Worm (Caenorhabditis elegans) whole organism, L2 larva: Measurements from ENCODE around the gene srv-1.

ENCODE experiments used
- C34F6.9 ChIP-seq: fragments of 150-350 bp; optimal IDR thresholded peaks from 2 replicates; lab custom pipeline; 2014; ENCODE audit warnings: missing biosample characterization, missing genetic modification characterization
- R02D3.7 ChIP-seq: fragments of 150-350 bp; optimal IDR thresholded peaks from 2 replicates; lab custom pipeline; 2014; ENCODE audit warnings: missing biosample characterization, missing genetic modification characterization
- ZK546.5 ChIP-seq: sonication (generic microtip); optimal IDR thresholded peaks from 2 replicates; lab custom pipeline; 2017; ENCODE audit warnings: missing biosample characterization, missing genetic modification characterization
- alr-1 ChIP-seq: fragments of 150-350 bp; optimal IDR thresholded peaks from 2 replicates; lab custom pipeline; 2014; ENCODE audit warnings: missing biosample characterization, missing genetic modification characterization
- ama-1 ChIP-seq: fragments of 150-350 bp; optimal IDR thresholded peaks from 2 replicates; lab custom pipeline; 2018; ENCODE audit warnings: inconsistent platforms
- blmp-1 ChIP-seq: sonication (generic microtip); optimal IDR thresholded peaks from 2 replicates; lab custom pipeline; 2017; ENCODE audit warnings: missing genetic modification characterization, mild to moderate bottlenecking, missing compliant biosample characterization, antibody characterized with exemption, moderate library complexity; ENCODE audit not compliant: insufficient read depth
- ceh-82 ChIP-seq: fragments of 150-350 bp; optimal IDR thresholded peaks from 2 replicates; lab custom pipeline; 2014; ENCODE audit warnings: missing biosample characterization, missing genetic modification characterization
- dmd-4 ChIP-seq: sonication (generic microtip); optimal IDR thresholded peaks from 2 replicates; lab custom pipeline; 2017; ENCODE audit warnings: missing biosample characterization, missing genetic modification characterization
- egl-27 ChIP-seq: sonication (generic microtip); optimal IDR thresholded peaks from 3 replicates; lab custom pipeline; 2017; ENCODE audit warnings: missing biosample characterization, missing genetic modification reagents, missing genetic modification characterization
- elt-1 ChIP-seq: fragments of 150-350 bp; optimal IDR thresholded peaks from 2 replicates; lab custom pipeline; 2014; ENCODE audit warnings: missing biosample characterization, missing genetic modification characterization
- elt-3 ChIP-seq: sonication (generic microtip); optimal IDR thresholded peaks from 2 replicates; lab custom pipeline; 2017; ENCODE audit warnings: missing biosample characterization, missing genetic modification characterization
- fos-1 ChIP-seq: fragments of 150-350 bp; optimal IDR thresholded peaks from 2 replicates; lab custom pipeline; 2014; ENCODE audit warnings: missing biosample characterization, missing genetic modification characterization
- gmeb-1 ChIP-seq: fragments of 150-350 bp; optimal IDR thresholded peaks from 2 replicates; lab custom pipeline; 2014; ENCODE audit warnings: missing biosample characterization, missing genetic modification characterization
- lin-11 ChIP-seq: fragments of 150-350 bp; sonication (generic microtip); optimal IDR thresholded peaks from 2 replicates; lab custom pipeline; 2014; ENCODE audit warnings: missing biosample characterization, missing genetic modification characterization, inconsistent platforms, mixed read lengths
- lin-13 ChIP-seq: fragments of 150-350 bp; optimal IDR thresholded peaks from 2 replicates; lab custom pipeline; 2014; ENCODE audit warnings: missing biosample characterization, missing genetic modification reagents, missing genetic modification characterization
- lin-39 ChIP-seq: fragments of 150-350 bp; optimal IDR thresholded peaks from 2 replicates; lab custom pipeline; 2014; ENCODE audit warnings: missing biosample characterization, missing genetic modification reagents, missing genetic modification characterization
- lsy-2 ChIP-seq, 2 experiments: fragments of 150-350 bp in 1 of 2; sonication (generic microtip) in 1 of 2; optimal IDR thresholded peaks; 2 replicates each; lab custom pipeline; 2014 to 2017; ENCODE audit warnings: missing biosample characterization in 2 of 2, missing genetic modification characterization in 2 of 2
- mab-5 ChIP-seq: fragments of 150-350 bp; optimal IDR thresholded peaks from 2 replicates; lab custom pipeline; 2014; ENCODE audit warnings: missing biosample characterization, missing genetic modification characterization
- mbf-1 ChIP-seq: sonication (generic microtip); optimal IDR thresholded peaks from 2 replicates; lab custom pipeline; 2017; ENCODE audit warnings: missing biosample characterization, missing genetic modification characterization
- mdl-1 ChIP-seq, 2 experiments: fragments of 150-350 bp in 1 of 2; sonication (generic microtip) in 1 of 2; optimal IDR thresholded peaks; 2 replicates each; lab custom pipeline; 2017; ENCODE audit warnings: missing biosample characterization in 2 of 2, missing genetic modification characterization in 2 of 2
- nhr-11 ChIP-seq: fragments of 150-350 bp; optimal IDR thresholded peaks from 2 replicates; lab custom pipeline; 2014; ENCODE audit warnings: missing biosample characterization, missing genetic modification characterization
- nhr-129 ChIP-seq: fragments of 150-350 bp; optimal IDR thresholded peaks from 2 replicates; lab custom pipeline; 2014; ENCODE audit warnings: missing biosample characterization, missing genetic modification characterization
- nhr-21 ChIP-seq: fragments of 150-350 bp; optimal IDR thresholded peaks from 2 replicates; lab custom pipeline; 2014; ENCODE audit warnings: missing biosample characterization, missing genetic modification characterization
- nhr-23 ChIP-seq: fragments of 150-350 bp; optimal IDR thresholded peaks from 2 replicates; lab custom pipeline; 2014; ENCODE audit warnings: missing biosample characterization, missing genetic modification reagents, missing genetic modification characterization
- nhr-237 ChIP-seq: fragments of 150-350 bp; optimal IDR thresholded peaks from 2 replicates; lab custom pipeline; 2014; ENCODE audit warnings: missing biosample characterization, missing genetic modification characterization
- nhr-25 ChIP-seq: fragments of 150-350 bp; sonication (generic microtip); optimal IDR thresholded peaks from 3 replicates; lab custom pipeline; 2014; ENCODE audit warnings: missing biosample characterization, missing genetic modification characterization
- nhr-77 ChIP-seq: fragments of 150-350 bp; optimal IDR thresholded peaks from 2 replicates; lab custom pipeline; 2014; ENCODE audit warnings: missing biosample characterization, missing genetic modification characterization
- peb-1 ChIP-seq: fragments of 150-350 bp; optimal IDR thresholded peaks from 2 replicates; lab custom pipeline; 2014; ENCODE audit warnings: missing biosample characterization, missing genetic modification characterization
- sem-4 ChIP-seq: fragments of 150-350 bp; optimal IDR thresholded peaks from 2 replicates; lab custom pipeline; 2014; ENCODE audit warnings: missing biosample characterization, missing genetic modification reagents, missing genetic modification characterization
- skn-1 ChIP-seq: sonication (generic microtip); optimal IDR thresholded peaks from 2 replicates; lab custom pipeline; 2017; ENCODE audit warnings: missing biosample characterization, missing genetic modification characterization
- sma-3 ChIP-seq: sonication (generic microtip); optimal IDR thresholded peaks from 2 replicates; lab custom pipeline; 2016; ENCODE audit warnings: missing genetic modification reagents, missing genetic modification characterization, missing compliant biosample characterization
- sma-9 ChIP-seq, 2 experiments: fragments of 150-350 bp in 1 of 2; sonication (generic microtip) in 1 of 2; optimal IDR thresholded peaks; 2 replicates each; lab custom pipeline; 2014 to 2016; ENCODE audit warnings: missing genetic modification characterization in 2 of 2, mild to moderate bottlenecking in 1 of 2, missing biosample characterization in 1 of 2, missing compliant biosample characterization in 1 of 2, missing genetic modification reagents in 1 of 2, moderate library complexity in 1 of 2
- unc-39 ChIP-seq: fragments of 150-350 bp; optimal IDR thresholded peaks from 2 replicates; lab custom pipeline; 2014; ENCODE audit warnings: missing biosample characterization, missing genetic modification characterization
- unc-62 ChIP-seq: fragments of 150-350 bp; optimal IDR thresholded peaks from 2 replicates; lab custom pipeline; 2014; ENCODE audit warnings: missing biosample characterization, missing genetic modification reagents, missing genetic modification characterization
- ztf-1 ChIP-seq: fragments of 200-800 bp; sonication (Bioruptor generic); conservative IDR thresholded peaks from 2 replicates; pipeline ENCODE4 v1.3.6; 2022; ENCODE audit warnings: missing genetic modification characterization, missing compliant biosample characterization
- ztf-11 ChIP-seq: sonication (generic microtip); optimal IDR thresholded peaks from 2 replicates; lab custom pipeline; 2017; ENCODE audit warnings: missing biosample characterization, missing genetic modification characterization
- ztf-4 ChIP-seq: fragments of 150-350 bp; optimal IDR thresholded peaks from 2 replicates; lab custom pipeline; 2014; ENCODE audit warnings: missing biosample characterization, missing genetic modification characterization

srv-1 gene

ce11 chrIII:6831312-6831711 lies 18.9 kb upstream of the srv-1 start:
- TF ChIP-seq sma-9 (GFP tag; optimal IDR thresholded peaks at IDR 0.05; lab: Kevin White, UChicago) (no peak), sma-9 (tag; optimal IDR thresholded peaks at IDR 0.05; lab: Kevin White, UChicago) (no peak), blmp-1 (tag; lab: Kevin White, UChicago) (no peak), nhr-11 (tag; lab: Kevin White, UChicago) (no peak), gmeb-1 (no peak), nhr-237 (no peak), mbf-1 (tag; lab: Kevin White, UChicago) (no peak), nhr-129 (tag; lab: Kevin White, UChicago) (no peak), lin-11 (tag; lab: Kevin White, UChicago) (no peak), lin-39 (tag; lab: Kevin White, UChicago) (no peak)

- no peak for TF ChIP-seq lin-13 (GFP tag; lab: Kevin White, UChicago)
- no peak for TF ChIP-seq R02D3.7 (tag; lab: Kevin White, UChicago)
- TF ChIP-seq mdl-1 (tag; optimal IDR thresholded peaks at IDR 0.05; lab: Kevin White, UChicago): no peak
- TF ChIP-seq dmd-4 (tag; lab: Kevin White, UChicago): no peak
- TF ChIP-seq peb-1 (tag; lab: Kevin White, UChicago): no peak
- no peak for TF ChIP-seq nhr-25 (tag; lab: Kevin White, UChicago)
These were observed 12.9 kb upstream of the srv-1 start for ce11 chrIII:6837320-6837719.

- TF ChIP-seq ztf-11 (tag; lab: Kevin White, UChicago): no peak
- no peak for TF ChIP-seq unc-39 (tag; lab: Kevin White, UChicago)
- no peak for TF ChIP-seq lsy-2 (tag; optimal IDR thresholded peaks at IDR 0.05; lab: Kevin White, UChicago)
- TF ChIP-seq ceh-82 (tag; lab: Kevin White, UChicago): no peak
- TF ChIP-seq ama-1 (lab: Kevin White, UChicago): no peak
- TF ChIP-seq nhr-77 (tag; lab: Kevin White, UChicago): no peak
- no peak for TF ChIP-seq nhr-23
- no peak for TF ChIP-seq dmd-4 (tag; lab: Kevin White, UChicago)
- no peak for TF ChIP-seq unc-62 (GFP tag; lab: Kevin White, UChicago)
- TF ChIP-seq ztf-1: no peak
- no peak for TF ChIP-seq alr-1 (tag; lab: Kevin White, UChicago)
- no peak for TF ChIP-seq fos-1
- TF ChIP-seq mab-5 (tag; lab: Kevin White, UChicago): no peak
- no peak for TF ChIP-seq skn-1
These were observed 11.1 kb upstream of the srv-1 start for ce11 chrIII:6839091-6839490.

ce11 chrIII:6848654-6849204 lies 1.5 kb upstream of the srv-1 start, which contains the start of gene dhhc-5:
Gene dhhc-5 (minus strand): TSS chrIII:6849059.
- TF ChIP-seq fos-1 (peak; percentile 21), sma-9 (GFP tag; optimal IDR thresholded peaks at IDR 0.05; lab: Kevin White, UChicago) (peak; percentile 50), sma-9 (tag; optimal IDR thresholded peaks at IDR 0.05; lab: Kevin White, UChicago) (no peak), ztf-1 (no peak)
- TF ChIP-seq, all 48 proteins: peak for 2

ce11 chrIII:6856709-6857108 lies 6.5 kb downstream of the srv-1 start, which contains the start of gene zak-1:
Gene zak-1 (minus strand): TSS chrIII:6856809.
- no peak for TF ChIP-seq nhr-21 (tag; lab: Kevin White, UChicago)
- TF ChIP-seq blmp-1 (tag; lab: Kevin White, UChicago): no peak
- TF ChIP-seq nhr-237: no peak
- TF ChIP-seq ztf-4 (tag; lab: Kevin White, UChicago): no peak
- no peak for TF ChIP-seq ztf-11 (tag; lab: Kevin White, UChicago)
- TF ChIP-seq ZK546.5 (tag; lab: Kevin White, UChicago): no peak
- no peak for TF ChIP-seq elt-1
- no peak for TF ChIP-seq sem-4 (tag; lab: Kevin White, UChicago)
- TF ChIP-seq mbf-1 (tag; lab: Kevin White, UChicago): no peak
- TF ChIP-seq peb-1 (tag; lab: Kevin White, UChicago): no peak
- TF ChIP-seq C34F6.9 (tag; lab: Kevin White, UChicago): no peak
- no peak for TF ChIP-seq dmd-4 (tag; lab: Kevin White, UChicago)
- TF ChIP-seq elt-3 (tag; lab: Kevin White, UChicago): no peak
- TF ChIP-seq nhr-77 (tag; lab: Kevin White, UChicago): no peak
- no peak for TF ChIP-seq egl-27 (tag; lab: Kevin White, UChicago)
- TF ChIP-seq sma-3 (GFP tag; lab: Kevin White, UChicago): no peak
